Fruit fly (Drosophila melanogaster) whole organism, wandering third instar larva: ENCODE data around the gene Scgalpha.

Source experiments
- Abd-B ChIP-seq: fragments of >200 bp; optimal IDR thresholded peaks from 2 replicates; lab custom pipeline; 2017; ENCODE audit warnings: missing biosample characterization, missing genetic modification characterization
- CG32264 ChIP-seq: fragments of 200-800 bp; sonication (Bioruptor generic); optimal IDR thresholded peaks from 2 replicates; lab custom pipeline; 2016; ENCODE audit warnings: missing biosample characterization, missing genetic modification characterization
- CG9705 ChIP-seq: fragments of 200-800 bp; sonication (Bioruptor generic); optimal IDR thresholded peaks from 2 replicates; lab custom pipeline; 2018; ENCODE audit warnings: missing biosample characterization, mild to moderate bottlenecking, missing genetic modification characterization
- CrebA ChIP-seq: fragments of 200-800 bp; sonication (Bioruptor generic); optimal IDR thresholded peaks from 2 replicates; lab custom pipeline; 2016; ENCODE audit warnings: missing biosample characterization, mild to moderate bottlenecking, missing genetic modification characterization, borderline replicate concordance
- Dfd ChIP-seq: fragments of >200 bp; optimal IDR thresholded peaks from 2 replicates; lab custom pipeline; 2017; ENCODE audit warnings: missing biosample characterization, missing genetic modification characterization
- Dif ChIP-seq: fragments of 200-275, 200-300 bp; sonication (Bioruptor generic); optimal IDR thresholded peaks from 2 replicates; lab custom pipeline; 2018; ENCODE audit warnings: missing biosample characterization, missing genetic modification characterization; ENCODE audit not compliant: partially characterized antibody
- GATAd ChIP-seq: sonication (Bioruptor generic); optimal IDR thresholded peaks from 2 replicates; lab custom pipeline; 2016; ENCODE audit warnings: missing biosample characterization, missing genetic modification characterization
- HLH106 ChIP-seq: fragments of 200-800 bp; optimal IDR thresholded peaks from 3 replicates; lab custom pipeline; 2019; ENCODE audit warnings: missing biosample characterization, mild to moderate bottlenecking, missing genetic modification characterization, moderate library complexity
- Hr78 ChIP-seq: fragments of >200 bp; optimal IDR thresholded peaks from 2 replicates; lab custom pipeline; 2017; ENCODE audit warnings: missing biosample characterization, missing genetic modification characterization
- Hr83 ChIP-seq: fragments of 200-300 bp; sonication (Bioruptor generic); optimal IDR thresholded peaks from 2 replicates; lab custom pipeline; 2016; ENCODE audit warnings: missing biosample characterization, mild to moderate bottlenecking, missing genetic modification characterization, moderate library complexity; ENCODE audit not compliant: poor library complexity, severe bottlenecking
- Jra ChIP-seq: sonication (Bioruptor generic); optimal IDR thresholded peaks from 2 replicates; lab custom pipeline; 2016; ENCODE audit warnings: missing biosample characterization, missing genetic modification characterization
- Mio ChIP-seq: sonication (Bioruptor generic); optimal IDR thresholded peaks from 2 replicates; lab custom pipeline; 2016; ENCODE audit warnings: missing biosample characterization, missing genetic modification characterization
- Myc ChIP-seq: fragments of >200 bp; optimal IDR thresholded peaks from 2 replicates; lab custom pipeline; 2017
- N ChIP-seq: fragments of >200 bp; optimal IDR thresholded peaks from 2 replicates; lab custom pipeline; 2018; ENCODE audit warnings: missing biosample characterization, missing external identifiers, missing genetic modification characterization
- OdsH ChIP-seq: fragments of 200-800 bp; sonication (Bioruptor generic); optimal IDR thresholded peaks from 2 replicates; lab custom pipeline; 2016; ENCODE audit warnings: missing biosample characterization, mild to moderate bottlenecking, missing genetic modification characterization
- Rel ChIP-seq, 2 experiments: fragments of 200-800 bp; sonication (Bioruptor generic) in 1 of 2; optimal IDR thresholded peaks; 2 replicates in 1 of 2; 3 replicates in 1 of 2; lab custom pipeline; 2016 to 2019; ENCODE audit warnings: mild to moderate bottlenecking in 2 of 2, missing biosample characterization in 2 of 2, missing genetic modification characterization in 2 of 2, moderate library complexity in 1 of 2
- Sp1 ChIP-seq: fragments of 200-800 bp; sonication (Bioruptor generic); optimal IDR thresholded peaks from 3 replicates; lab custom pipeline; 2019; ENCODE audit warnings: missing biosample characterization, mild to moderate bottlenecking, missing genetic modification characterization, moderate library complexity
- Vsx2 ChIP-seq: fragments of 200-300, 225-300 bp; sonication (Bioruptor generic); optimal IDR thresholded peaks from 2 replicates; lab custom pipeline; 2018; ENCODE audit warnings: missing biosample characterization, missing genetic modification characterization; ENCODE audit not compliant: partially characterized antibody
- br ChIP-seq: fragments of 200-800 bp; sonication (Bioruptor generic); optimal IDR thresholded peaks from 2 replicates; lab custom pipeline; 2016; ENCODE audit warnings: missing biosample characterization, missing genetic modification characterization
- brk ChIP-seq: fragments of 200-800 bp; sonication (Bioruptor generic); optimal IDR thresholded peaks from 2 replicates; lab custom pipeline; 2016; ENCODE audit warnings: missing biosample characterization, mild to moderate bottlenecking, missing genetic modification characterization
- dl ChIP-seq, 2 experiments: fragments of 175-275, 200-275 bp in 1 of 2; fragments of 200-275 bp in 1 of 2; sonication (Bioruptor generic); optimal IDR thresholded peaks; lab custom pipeline; 2018; ENCODE audit warnings: mild to moderate bottlenecking in 2 of 2, missing biosample characterization in 2 of 2, missing genetic modification characterization in 2 of 2, moderate library complexity in 2 of 2; ENCODE audit not compliant: partially characterized antibody in 2 of 2, insufficient read depth in 1 of 2
- dmrt93B ChIP-seq: fragments of 200-800 bp; sonication (Bioruptor generic); optimal IDR thresholded peaks from 2 replicates; lab custom pipeline; 2018; ENCODE audit warnings: missing biosample characterization, mild to moderate bottlenecking, missing genetic modification characterization
- dsf ChIP-seq: sonication (Bioruptor generic); optimal IDR thresholded peaks from 2 replicates; lab custom pipeline; 2016; ENCODE audit warnings: missing biosample characterization, missing genetic modification characterization, borderline replicate concordance
- ey ChIP-seq: fragments of 200-800 bp; sonication (Bioruptor generic); optimal IDR thresholded peaks from 2 replicates; lab custom pipeline; 2016; ENCODE audit warnings: missing biosample characterization, missing genetic modification characterization
- foxo ChIP-seq, 2 experiments: fragments of 200-800 bp; sonication (Bioruptor generic); optimal IDR thresholded peaks; 2 replicates in 1 of 2; 3 replicates in 1 of 2; lab custom pipeline; 2016 to 2017; ENCODE audit warnings: missing biosample characterization in 2 of 2, missing genetic modification characterization in 2 of 2
- fru ChIP-seq: fragments of 200-800 bp; sonication (Bioruptor generic); optimal IDR thresholded peaks from 3 replicates; lab custom pipeline; 2016; ENCODE audit warnings: missing biosample characterization, mild to moderate bottlenecking, missing genetic modification characterization
- h ChIP-seq: fragments of 200-800 bp; sonication (Bioruptor generic); optimal IDR thresholded peaks from 3 replicates; lab custom pipeline; 2016; ENCODE audit warnings: missing biosample characterization, mild to moderate bottlenecking, missing genetic modification characterization
- jim ChIP-seq: fragments of 175-275, 200-325 bp; sonication (Bioruptor generic); optimal IDR thresholded peaks from 2 replicates; lab custom pipeline; 2016; ENCODE audit warnings: missing biosample characterization, mild to moderate bottlenecking, missing genetic modification characterization
- lola ChIP-seq: fragments of >200 bp; optimal IDR thresholded peaks from 2 replicates; lab custom pipeline; 2017; ENCODE audit warnings: missing biosample characterization, missing genetic modification characterization
- pan ChIP-seq: fragments of >200 bp; optimal IDR thresholded peaks from 2 replicates; lab custom pipeline; 2017
- psq ChIP-seq: fragments of 200-800 bp; sonication (Bioruptor generic); optimal IDR thresholded peaks from 3 replicates; lab custom pipeline; 2017; ENCODE audit warnings: missing biosample characterization, mild to moderate bottlenecking, missing genetic modification characterization, moderate library complexity
- rgr ChIP-seq: fragments of 200-800 bp; sonication (Bioruptor generic); optimal IDR thresholded peaks from 3 replicates; lab custom pipeline; 2016; ENCODE audit warnings: missing biosample characterization, mild to moderate bottlenecking, missing genetic modification characterization
- sage ChIP-seq: fragments of 200-800 bp; sonication (Bioruptor generic); optimal IDR thresholded peaks from 2 replicates; lab custom pipeline; 2016; ENCODE audit warnings: missing biosample characterization, mild to moderate bottlenecking, missing genetic modification characterization
- sv ChIP-seq: fragments of 200-800 bp; sonication (Bioruptor generic); optimal IDR thresholded peaks from 3 replicates; lab custom pipeline; 2016; ENCODE audit warnings: missing biosample characterization, missing genetic modification characterization
- tai ChIP-seq: sonication (Bioruptor generic); optimal IDR thresholded peaks from 2 replicates; lab custom pipeline; 2016; ENCODE audit warnings: missing biosample characterization, missing genetic modification characterization
- usp ChIP-seq: fragments of >200 bp; optimal IDR thresholded peaks from 2 replicates; lab custom pipeline; 2017; ENCODE audit warnings: missing biosample characterization, missing genetic modification characterization
- woc ChIP-seq: sonication (Bioruptor generic); optimal IDR thresholded peaks from 2 replicates; lab custom pipeline; 2016; ENCODE audit warnings: missing biosample characterization, mild to moderate bottlenecking, missing genetic modification characterization

Scgalpha gene

dm6 chr2L:8319858-8320525 lies 16.8 kb downstream of the Scgalpha start, which contains the start of the genes mtsh and strat:
Gene mtsh, minus strand, starts transcription at chr2L:8319908.
Gene strat, plus strand, starts transcription at chr2L:8320328.
- TF ChIP-seq Hr78 (GFP tag; lab: Kevin White, UChicago) (no peak), Vsx2 (no peak), psq (GFP tag; lab: Kevin White, UChicago) (peak; percentile 42), dsf (no peak), Rel (GFP tag; optimal IDR thresholded peaks at IDR 0.05; lab: Kevin White, UChicago) (no peak), Rel (tag; optimal IDR thresholded peaks at IDR 0.05; lab: Kevin White, UChicago) (no peak), HLH106 (no peak), fru (no peak), foxo (GFP tag; optimal IDR thresholded peaks at IDR 0.05; lab: Kevin White, UChicago) (peak in 1 of 2 experiments; percentile 64), br (GFP tag; lab: Kevin White, UChicago) (no peak), sage (GFP tag; lab: Kevin White, UChicago) (no peak), sv (GFP tag; lab: Kevin White, UChicago) (no peak), dmrt93B (GFP tag; lab: Kevin White, UChicago) (peak; percentile 33), GATAd (no peak), pan (lab: Kevin White, UChicago) (no peak), Myc (lab: Kevin White, UChicago) (no peak), Mio (GFP tag; lab: Kevin White, UChicago) (no peak), rgr (GFP tag; lab: Kevin White, UChicago) (peak; percentile 63), CG9705 (peak; percentile 78), Sp1 (GFP tag; lab: Kevin White, UChicago) (peak; percentile 57), CG32264 (GFP tag; lab: Kevin White, UChicago) (no peak), OdsH (GFP tag; lab: Kevin White, UChicago) (peak; percentile 52), lola (GFP tag; lab: Kevin White, UChicago) (no peak), Abd-B (GFP tag; lab: Kevin White, UChicago) (no peak), ey (GFP tag; lab: Kevin White, UChicago) (peak; percentile 11), CrebA (GFP tag; lab: Kevin White, UChicago) (no peak), Hr83 (GFP tag; lab: Kevin White, UChicago) (peak; percentile 53)

- TF ChIP-seq Hr83 (GFP tag; lab: Kevin White, UChicago) (peak; percentile 29), rgr (GFP tag; lab: Kevin White, UChicago) (no peak)
Measured at dm6 chr2L:8325150-8325549, 21.9 kb downstream of the Scgalpha start, which contains the start of gene CG7781. Gene CG7781, minus strand, starts transcription at chr2L:8325409.

DNA sequence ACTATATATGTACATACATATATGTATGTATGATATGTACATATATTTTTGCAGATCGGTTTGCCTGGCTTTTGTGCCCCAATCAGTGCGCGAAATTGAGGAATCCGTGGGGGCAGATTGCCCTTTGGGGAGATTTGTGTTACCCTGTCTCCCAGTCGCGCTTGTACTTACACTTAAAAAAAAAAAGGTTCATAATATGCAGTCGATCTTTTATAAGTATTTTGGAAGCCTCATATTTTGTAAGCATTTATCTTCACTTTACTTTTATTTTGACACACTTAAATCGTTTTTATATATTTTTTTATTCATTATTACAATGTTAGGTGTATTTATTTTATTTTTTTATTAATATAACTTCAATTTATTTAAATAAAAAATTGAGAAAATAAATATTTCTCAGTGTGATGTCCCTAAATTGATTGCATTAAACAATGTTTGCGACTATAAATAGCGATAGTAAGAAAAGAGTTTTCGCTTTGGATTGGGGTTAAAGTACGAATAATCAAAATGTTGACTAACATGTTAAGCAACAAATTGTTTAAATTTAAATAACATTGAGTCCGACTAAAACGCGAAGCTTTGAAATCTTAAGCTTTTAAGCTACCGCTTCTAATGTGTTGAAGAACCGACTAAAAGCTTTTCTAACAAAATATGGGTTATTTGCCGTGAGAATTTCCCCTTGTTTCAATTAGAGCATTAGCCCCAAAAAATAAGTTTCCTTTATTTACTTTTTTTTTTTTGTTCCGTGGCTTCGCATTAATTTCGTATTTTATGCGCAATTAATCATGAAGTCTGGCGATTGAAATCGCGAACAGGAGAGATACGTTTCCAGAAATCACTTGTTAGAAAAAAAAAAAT lies 23.4 kb downstream of the Scgalpha start:
- no peak for TF ChIP-seq Abd-B (GFP tag; lab: Kevin White, UChicago)
- TF ChIP-seq Hr83 (GFP tag; lab: Kevin White, UChicago) = no peak
- no peak for TF ChIP-seq lola (GFP tag; lab: Kevin White, UChicago)
- no peak for TF ChIP-seq tai (GFP tag; lab: Kevin White, UChicago)
- TF ChIP-seq Dfd (GFP tag; lab: Kevin White, UChicago) = no peak
- peak; percentile 46 for TF ChIP-seq OdsH (GFP tag; lab: Kevin White, UChicago)
- TF ChIP-seq ey (GFP tag; lab: Kevin White, UChicago) = no peak
- TF ChIP-seq woc = no peak
- TF ChIP-seq psq (GFP tag; lab: Kevin White, UChicago) = peak; percentile 50
- TF ChIP-seq dl (GFP tag; optimal IDR thresholded peaks at IDR 0.05; lab: Kevin White, UChicago; ENCODE audit: insufficient read depth in 1 of 2, partially characterized antibody in 2 of 2) = no peak
- TF ChIP-seq Jra (GFP tag; lab: Kevin White, UChicago) = no peak
- TF ChIP-seq HLH106 = peak; percentile 42
- no peak for TF ChIP-seq Rel (GFP tag; optimal IDR thresholded peaks at IDR 0.05; lab: Kevin White, UChicago)
- no peak for TF ChIP-seq Rel (tag; optimal IDR thresholded peaks at IDR 0.05; lab: Kevin White, UChicago)
- TF ChIP-seq CrebA (GFP tag; lab: Kevin White, UChicago) = peak; percentile 39
- peak in 1 of 2 experiments; percentile 55 for TF ChIP-seq foxo (GFP tag; optimal IDR thresholded peaks at IDR 0.05; lab: Kevin White, UChicago)
- no peak for TF ChIP-seq Dif (GFP tag; lab: Kevin White, UChicago)
- no peak for TF ChIP-seq brk (GFP tag; lab: Kevin White, UChicago)
- no peak for TF ChIP-seq jim
- TF ChIP-seq usp (GFP tag; lab: Kevin White, UChicago) = no peak
- peak; percentile 14 for TF ChIP-seq br (GFP tag; lab: Kevin White, UChicago)
- no peak for TF ChIP-seq pan (lab: Kevin White, UChicago)
- no peak for TF ChIP-seq dsf
- TF ChIP-seq Sp1 (GFP tag; lab: Kevin White, UChicago) = peak; percentile 71
- TF ChIP-seq GATAd = no peak
- peak; percentile 47 for TF ChIP-seq rgr (GFP tag; lab: Kevin White, UChicago)
- TF ChIP-seq dmrt93B (GFP tag; lab: Kevin White, UChicago) = no peak
- TF ChIP-seq N (GFP tag; lab: Kevin White, UChicago) = no peak
- no peak for TF ChIP-seq Vsx2
- TF ChIP-seq sv (GFP tag; lab: Kevin White, UChicago) = no peak
- no peak for TF ChIP-seq CG9705
- TF ChIP-seq Myc (lab: Kevin White, UChicago) = peak; percentile 58
- no peak for TF ChIP-seq Hr78 (GFP tag; lab: Kevin White, UChicago)
- no peak for TF ChIP-seq CG32264 (GFP tag; lab: Kevin White, UChicago)
- peak; percentile 19 for TF ChIP-seq fru
- peak; percentile 7 for TF ChIP-seq h (GFP tag; lab: Kevin White, UChicago)
- TF ChIP-seq sage (GFP tag; lab: Kevin White, UChicago) = no peak
- no peak for TF ChIP-seq Mio (GFP tag; lab: Kevin White, UChicago)
